Fruit fly (Drosophila melanogaster) whole organism, adult: ENCODE results near the gene cdi.
A peak's percentile ranks its signal among the peaks of the same experiment; 100 is the strongest.

Experiments used
- CG11617 ChIP-seq: fragments of 200-800 bp; sonication (Bioruptor generic); optimal IDR thresholded peaks from 2 replicates; lab custom pipeline; 2017; ENCODE audit warnings: mild to moderate bottlenecking, missing biosample characterization, missing genetic modification reagents, missing genetic modification characterization
- CG12768 ChIP-seq: fragments of 200-800 bp; sonication (Bioruptor generic); optimal IDR thresholded peaks from 2 replicates; lab custom pipeline; 2017; ENCODE audit warnings: missing biosample characterization, missing genetic modification characterization, mild to moderate bottlenecking, moderate library complexity, missing genetic modification reagents
- CG14711 ChIP-seq: fragments of 200-800 bp; sonication (Bioruptor generic); optimal IDR thresholded peaks from 2 replicates; lab custom pipeline; 2018; ENCODE audit warnings: missing biosample characterization, mild to moderate bottlenecking, missing genetic modification characterization, moderate library complexity
- CG33017 ChIP-seq: fragments of 200-800 bp; sonication (Bioruptor generic); optimal IDR thresholded peaks from 2 replicates; lab custom pipeline; 2018; ENCODE audit warnings: missing biosample characterization, mild to moderate bottlenecking, missing genetic modification characterization, moderate library complexity
- CG5204 ChIP-seq: fragments of 200-800 bp; sonication (Bioruptor generic); optimal IDR thresholded peaks from 2 replicates; lab custom pipeline; 2016; ENCODE audit warnings: missing biosample characterization, missing genetic modification characterization
- CG7045 ChIP-seq: fragments of 200-800 bp; sonication (Bioruptor generic); optimal IDR thresholded peaks from 2 replicates; lab custom pipeline; 2017; ENCODE audit warnings: missing biosample characterization, mild to moderate bottlenecking, missing genetic modification characterization
- CG7101 ChIP-seq: fragments of 200-800 bp; sonication (Bioruptor generic); optimal IDR thresholded peaks from 2 replicates; lab custom pipeline; 2018; ENCODE audit warnings: missing biosample characterization, mild to moderate bottlenecking, missing genetic modification characterization, moderate library complexity
- Clk ChIP-seq: fragments of 200-800 bp; sonication (Bioruptor generic); optimal IDR thresholded peaks from 2 replicates; lab custom pipeline; 2017; ENCODE audit warnings: missing biosample characterization, missing genetic modification characterization
- Crg-1 ChIP-seq: fragments of 200-800 bp; sonication (Bioruptor generic); optimal IDR thresholded peaks from 2 replicates; lab custom pipeline; 2016; ENCODE audit warnings: missing biosample characterization, missing genetic modification characterization
- Hr96 ChIP-seq: fragments of 200-800 bp; sonication (Bioruptor generic); optimal IDR thresholded peaks from 2 replicates; lab custom pipeline; 2016; ENCODE audit warnings: missing biosample characterization, missing genetic modification characterization
- Mnt ChIP-seq: fragments of 200-800 bp; sonication (Bioruptor generic); optimal IDR thresholded peaks from 2 replicates; lab custom pipeline; 2016; ENCODE audit warnings: missing biosample characterization, mild to moderate bottlenecking, missing genetic modification characterization
- bab1 ChIP-seq: fragments of 200-800 bp; sonication (Bioruptor generic); optimal IDR thresholded peaks from 3 replicates; lab custom pipeline; 2019; ENCODE audit warnings: missing biosample characterization, mild to moderate bottlenecking, missing genetic modification characterization, moderate library complexity
- cic ChIP-seq: fragments of 200-800 bp; sonication (Bioruptor generic); optimal IDR thresholded peaks from 2 replicates; lab custom pipeline; 2017; ENCODE audit warnings: missing biosample characterization, mild to moderate bottlenecking, missing genetic modification characterization, moderate library complexity
- cnc ChIP-seq, 2 experiments: fragments of >200 bp; optimal IDR thresholded peaks; 2 replicates each; lab custom pipeline; 2017
- kay ChIP-seq: fragments of 200-800 bp; sonication (Bioruptor generic); peaks from one replicate; lab custom pipeline; 2016; ENCODE audit warnings: missing biosample characterization, missing genetic modification characterization, borderline replicate concordance
- ovo ChIP-seq: fragments of 200-800 bp; sonication (Bioruptor generic); optimal IDR thresholded peaks from 2 replicates; lab custom pipeline; 2016; ENCODE audit warnings: missing biosample characterization, missing genetic modification characterization
- pad ChIP-seq: fragments of 200-800 bp; sonication (Bioruptor generic); optimal IDR thresholded peaks from 3 replicates; lab custom pipeline; 2017; ENCODE audit warnings: missing biosample characterization, missing genetic modification characterization, mild to moderate bottlenecking, moderate library complexity, missing genetic modification reagents
- tj ChIP-seq: fragments of 200-800 bp; sonication (Bioruptor generic); optimal IDR thresholded peaks from 3 replicates; lab custom pipeline; 2017; ENCODE audit warnings: missing biosample characterization, mild to moderate bottlenecking, missing genetic modification characterization, moderate library complexity
- toe ChIP-seq: fragments of 200-800 bp; sonication (Bioruptor generic); optimal IDR thresholded peaks from 2 replicates; lab custom pipeline; 2016; ENCODE audit warnings: missing biosample characterization, missing genetic modification characterization

Gene cdi

DNA sequence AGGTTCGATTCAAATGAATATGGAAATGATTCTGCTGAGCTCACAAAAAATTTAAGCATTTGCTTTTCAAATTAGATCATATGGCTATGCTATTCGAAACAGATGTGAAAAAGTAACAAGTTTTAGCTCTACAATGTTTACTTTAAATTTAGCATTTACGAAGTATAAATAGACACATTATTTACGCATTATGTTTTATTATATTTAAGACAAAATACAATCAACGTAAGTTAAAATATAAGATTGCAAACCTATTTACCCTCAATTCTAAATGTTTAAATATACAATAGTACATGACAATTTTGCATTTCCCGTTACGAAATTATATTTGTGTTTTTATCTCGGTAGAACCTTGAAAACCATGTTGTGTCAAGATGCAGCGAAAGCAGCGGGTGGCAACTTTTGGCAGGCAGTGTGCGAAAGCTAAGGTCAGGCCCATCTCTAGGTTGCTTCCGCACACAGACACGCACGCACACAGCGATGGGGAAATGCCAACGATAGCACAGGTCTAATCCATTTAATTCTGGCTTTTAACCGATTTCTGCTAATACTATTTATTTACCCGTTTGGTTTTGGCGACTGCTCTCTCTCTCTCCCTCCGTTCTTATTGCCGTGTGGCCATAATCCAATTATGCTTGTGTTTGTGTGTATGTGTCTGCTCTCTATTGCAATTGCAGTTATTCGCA, 800 bp downstream of the cdi start:
- no peak for TF ChIP-seq CG12768 (GFP tag; lab: Kevin White, UChicago)
- TF ChIP-seq pad (GFP tag; lab: Kevin White, UChicago): peak; percentile 12
- no peak for TF ChIP-seq ovo (GFP tag; lab: Kevin White, UChicago)
- TF ChIP-seq toe (GFP tag; lab: Kevin White, UChicago): no peak
- no peak for TF ChIP-seq CG11617 (GFP tag; lab: Kevin White, UChicago)
- no peak for TF ChIP-seq cnc (optimal IDR thresholded peaks at IDR 0.05; lab: Kevin White, UChicago)

DNA sequence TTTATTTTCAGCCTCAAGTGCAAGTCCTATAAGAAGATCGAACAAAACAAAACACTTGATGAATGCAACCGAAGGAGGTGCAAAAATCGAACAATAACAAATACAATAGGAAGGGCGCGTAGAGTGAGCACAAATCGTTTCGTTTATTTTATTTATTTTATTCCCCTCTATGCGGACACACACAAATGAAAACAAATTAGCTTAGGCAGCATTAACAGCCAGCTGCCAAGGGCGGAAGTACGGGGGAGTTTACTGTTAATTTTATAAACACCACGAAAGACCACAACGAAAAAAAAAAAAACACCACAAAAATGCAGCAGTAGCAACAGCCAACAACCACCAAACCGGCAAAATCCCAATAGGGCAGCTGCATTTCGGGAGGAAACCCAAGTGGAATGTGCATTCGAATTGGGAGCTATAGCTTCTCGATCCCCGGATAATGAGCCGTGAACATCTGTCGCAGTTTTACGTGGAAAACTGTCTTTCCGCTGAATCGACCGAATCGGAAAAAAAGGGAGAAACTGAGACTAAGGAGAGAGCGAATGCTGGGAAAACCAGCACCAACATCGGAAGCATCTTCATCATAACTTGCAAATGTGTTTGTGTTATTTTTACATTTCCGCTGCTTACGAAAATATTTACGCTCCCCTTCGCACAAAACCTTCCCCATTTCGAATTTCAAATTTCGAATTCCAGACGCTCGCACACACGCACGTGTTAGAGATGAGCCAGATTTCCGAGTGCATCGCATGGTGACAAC, 1.5 kb downstream of the cdi start:
- TF ChIP-seq CG5204 (GFP tag; lab: Kevin White, UChicago) (no peak), cic (GFP tag; lab: Kevin White, UChicago) (no peak), Mnt (GFP tag; lab: Kevin White, UChicago) (no peak), CG14711 (tag; lab: Kevin White, UChicago) (no peak), Hr96 (GFP tag; lab: Kevin White, UChicago) (no peak), pad (GFP tag; lab: Kevin White, UChicago) (peak; percentile 13), toe (GFP tag; lab: Kevin White, UChicago) (no peak), tj (GFP tag; lab: Kevin White, UChicago) (peak; percentile 58)

DNA sequence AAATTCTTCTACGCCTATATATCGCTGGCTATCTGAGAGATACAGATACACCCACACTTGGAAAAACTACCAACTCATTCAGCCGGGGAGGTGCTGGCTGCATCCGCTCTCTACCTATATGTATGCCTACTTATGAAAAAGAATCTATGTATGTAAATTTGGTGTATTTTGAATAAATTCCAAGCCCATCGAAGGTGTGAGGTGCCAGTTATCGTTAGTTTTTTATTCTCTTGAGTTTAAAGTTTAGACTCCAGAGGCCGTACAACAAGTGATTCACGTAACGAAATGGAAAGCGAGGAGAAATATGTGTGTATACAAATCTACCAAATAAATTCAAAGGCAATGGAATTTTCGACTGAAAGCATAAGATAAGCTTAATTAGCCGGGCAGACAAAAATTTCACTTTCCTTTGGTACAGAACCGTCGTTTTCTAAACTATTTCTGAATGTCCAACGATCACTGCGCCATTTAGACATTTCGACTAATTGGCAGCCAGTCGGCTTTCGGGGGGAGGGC, 2.3 kb downstream of the cdi start:
- TF ChIP-seq CG11617 (GFP tag; lab: Kevin White, UChicago) (peak; percentile 34), Clk (no peak), bab1 (GFP tag; lab: Kevin White, UChicago) (no peak), Mnt (GFP tag; lab: Kevin White, UChicago) (no peak), CG5204 (GFP tag; lab: Kevin White, UChicago) (no peak)

DNA sequence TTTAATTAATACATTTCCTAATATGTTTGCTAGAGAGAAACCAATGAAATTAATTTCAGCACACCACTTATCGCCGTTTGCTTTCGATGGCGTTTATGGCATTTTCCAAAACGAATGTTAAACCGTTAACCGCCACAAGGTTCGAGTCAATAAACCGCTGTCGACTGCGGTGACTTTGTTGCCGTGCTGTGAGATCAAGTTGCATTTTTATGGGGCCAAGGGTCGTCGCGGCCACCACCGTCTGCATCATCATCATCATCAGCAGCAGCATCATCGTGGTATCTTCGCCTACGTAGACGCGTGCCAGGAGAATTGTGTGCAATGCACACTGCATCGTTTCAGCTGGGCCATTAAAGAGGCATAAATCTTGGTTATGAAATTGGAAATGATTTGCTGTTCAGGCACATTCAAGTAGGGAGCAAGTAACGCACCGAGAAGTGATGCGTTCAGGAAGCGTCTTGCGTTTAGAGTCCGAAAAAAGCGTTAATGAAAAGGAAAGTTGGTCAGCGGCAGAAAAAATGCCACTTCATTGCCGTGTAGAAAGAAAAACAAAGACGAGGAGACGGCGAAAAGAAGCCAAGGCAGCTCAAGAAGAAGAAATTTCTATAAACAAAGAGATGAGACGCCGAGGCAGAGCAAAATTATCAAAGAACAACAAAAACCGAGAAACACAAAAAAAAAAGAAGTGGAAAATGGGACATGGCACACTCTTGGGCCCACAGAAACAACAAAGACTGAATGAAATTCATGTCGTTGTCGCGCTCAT, 2.9 kb downstream of the cdi start:
- TF ChIP-seq Crg-1 (GFP tag; lab: Kevin White, UChicago): no peak
- TF ChIP-seq toe (GFP tag; lab: Kevin White, UChicago): no peak
- TF ChIP-seq CG5204 (GFP tag; lab: Kevin White, UChicago): no peak
- no peak for TF ChIP-seq Mnt (GFP tag; lab: Kevin White, UChicago)
- no peak for TF ChIP-seq bab1 (GFP tag; lab: Kevin White, UChicago)
- TF ChIP-seq kay (GFP tag; lab: Kevin White, UChicago): no peak
- TF ChIP-seq Hr96 (GFP tag; lab: Kevin White, UChicago): no peak

DNA sequence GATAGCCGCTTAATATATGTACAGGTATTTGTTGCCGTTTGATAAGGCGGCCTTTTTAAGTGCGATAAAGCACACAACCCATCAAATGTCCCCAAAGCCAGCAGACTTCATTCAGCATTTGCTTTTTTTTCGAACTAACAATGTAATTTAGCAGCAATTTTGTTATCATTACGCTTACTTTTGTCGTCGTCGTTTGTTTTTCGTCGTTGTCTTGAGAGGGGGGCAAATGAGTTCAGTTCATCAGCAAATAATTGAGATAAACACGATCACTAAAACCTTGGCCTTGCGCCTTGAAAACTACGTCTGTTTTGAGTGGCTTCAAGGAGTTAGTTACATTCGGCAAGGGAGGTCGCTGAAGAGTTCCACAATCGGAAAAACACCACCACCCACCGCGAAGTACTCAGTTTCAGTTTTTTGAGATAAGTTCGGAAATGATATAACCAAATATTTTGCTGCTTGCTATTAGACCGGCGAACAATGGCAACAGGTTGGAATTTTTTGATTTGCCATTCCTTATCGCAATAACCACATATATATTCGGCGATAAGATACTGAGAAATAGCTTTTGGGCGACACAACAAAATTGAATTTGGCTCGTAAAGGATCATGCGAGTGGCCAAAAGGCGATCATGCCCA, 5.0 kb downstream of the cdi start:
- TF ChIP-seq Hr96 (GFP tag; lab: Kevin White, UChicago) (no peak), cic (GFP tag; lab: Kevin White, UChicago) (peak; percentile 96), pad (GFP tag; lab: Kevin White, UChicago) (no peak), CG7101 (tag; lab: Kevin White, UChicago) (no peak), CG33017 (tag; lab: Kevin White, UChicago) (peak; percentile 4)

DNA sequence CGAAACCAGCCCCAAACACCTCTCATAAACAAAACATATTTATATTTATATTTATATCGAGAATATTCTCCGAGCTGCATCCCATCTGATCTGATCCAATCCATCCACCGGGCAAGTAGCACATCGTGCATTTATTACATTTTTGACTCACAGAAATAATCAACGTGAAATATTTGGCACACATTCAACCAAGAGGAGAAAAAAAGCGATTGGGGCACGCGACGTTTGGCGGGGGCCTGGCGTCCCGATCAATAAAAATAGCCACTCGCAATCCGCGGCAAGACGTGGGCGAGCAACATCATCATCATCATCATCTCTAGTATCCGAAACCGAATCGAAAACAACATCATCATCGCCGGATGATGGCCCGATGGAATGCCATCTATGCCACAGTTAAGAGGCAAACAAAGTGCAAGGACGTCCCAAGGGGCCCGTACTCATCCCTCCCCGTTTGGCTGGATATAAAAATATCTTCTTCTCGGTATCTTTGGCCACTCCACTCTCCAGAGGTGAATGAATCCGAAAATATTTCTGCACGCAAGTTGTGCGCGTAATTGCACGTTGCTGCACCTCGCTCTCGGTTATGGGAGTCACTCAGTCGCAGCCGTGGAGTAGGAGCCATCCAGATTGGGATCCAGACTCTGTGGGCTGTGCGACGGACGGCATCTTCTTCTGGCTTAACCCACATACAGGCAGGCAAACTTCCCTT, 13.3 kb downstream of the cdi start:
- no peak for TF ChIP-seq cic (GFP tag; lab: Kevin White, UChicago)
- TF ChIP-seq CG5204 (GFP tag; lab: Kevin White, UChicago): no peak
- no peak for TF ChIP-seq bab1 (GFP tag; lab: Kevin White, UChicago)
- no peak for TF ChIP-seq CG7045
